Fruit fly (Drosophila melanogaster) whole organism: ENCODE results near the gene pasi1.

ENCODE experiments used
- CG8478 ChIP-seq: fragments of >200 bp; optimal IDR thresholded peaks from 2 replicates; lab custom pipeline; 2018; ENCODE audit warnings: inconsistent platforms
- Dll ChIP-seq: fragments of >200 bp; optimal IDR thresholded peaks from 2 replicates; lab custom pipeline; 2017
- EcR ChIP-seq, 2 experiments: fragments of >200 bp; optimal IDR thresholded peaks; 2 replicates each; lab custom pipeline; 2017; ENCODE audit warnings: missing biosample characterization in 2 of 2, missing genetic modification characterization in 2 of 2, missing genetic modification reagents in 2 of 2
- psq ChIP-seq: fragments of >200 bp; optimal IDR thresholded peaks from 2 replicates; lab custom pipeline; 2017
- usp ChIP-seq: fragments of >200 bp; optimal IDR thresholded peaks from 2 replicates; lab custom pipeline; 2017; ENCODE audit warnings: missing biosample characterization, missing genetic modification characterization, mixed read lengths

DNA sequence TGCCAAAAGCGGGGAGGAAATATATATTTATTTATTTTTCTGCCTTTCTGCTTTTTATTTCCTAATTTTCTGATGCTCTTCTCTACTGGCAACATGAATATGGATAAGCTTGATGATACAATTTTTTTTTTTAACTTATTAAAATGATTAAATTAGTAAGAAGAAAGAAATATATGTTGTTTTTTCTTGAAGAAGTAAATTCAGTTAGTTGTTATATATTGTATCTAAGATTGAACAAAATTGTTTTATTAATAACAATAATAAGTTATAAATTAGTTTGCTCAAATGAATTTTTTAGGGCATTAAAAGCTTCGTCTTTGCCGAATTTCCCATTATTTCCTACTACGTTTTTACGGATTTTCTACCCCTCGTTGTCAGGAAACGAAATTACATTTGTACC, 35.7 kb downstream of the pasi1 start:
- no peak for TF ChIP-seq psq (lab: Kevin White, UChicago)
- TF ChIP-seq CG8478 (lab: Kevin White, UChicago), result no peak
- no peak for TF ChIP-seq usp (GFP tag; lab: Kevin White, UChicago)
- TF ChIP-seq EcR (GFP tag; optimal IDR thresholded peaks at IDR 0.05; lab: Kevin White, UChicago), result no peak
- no peak for TF ChIP-seq Dll (lab: Kevin White, UChicago)
